Fruit fly (Drosophila melanogaster): ENCODE measurements around the gene CG34164.
A peak's percentile ranks its signal among the peaks of the same experiment; 100 is the strongest.

CG34164 gene

DNA sequence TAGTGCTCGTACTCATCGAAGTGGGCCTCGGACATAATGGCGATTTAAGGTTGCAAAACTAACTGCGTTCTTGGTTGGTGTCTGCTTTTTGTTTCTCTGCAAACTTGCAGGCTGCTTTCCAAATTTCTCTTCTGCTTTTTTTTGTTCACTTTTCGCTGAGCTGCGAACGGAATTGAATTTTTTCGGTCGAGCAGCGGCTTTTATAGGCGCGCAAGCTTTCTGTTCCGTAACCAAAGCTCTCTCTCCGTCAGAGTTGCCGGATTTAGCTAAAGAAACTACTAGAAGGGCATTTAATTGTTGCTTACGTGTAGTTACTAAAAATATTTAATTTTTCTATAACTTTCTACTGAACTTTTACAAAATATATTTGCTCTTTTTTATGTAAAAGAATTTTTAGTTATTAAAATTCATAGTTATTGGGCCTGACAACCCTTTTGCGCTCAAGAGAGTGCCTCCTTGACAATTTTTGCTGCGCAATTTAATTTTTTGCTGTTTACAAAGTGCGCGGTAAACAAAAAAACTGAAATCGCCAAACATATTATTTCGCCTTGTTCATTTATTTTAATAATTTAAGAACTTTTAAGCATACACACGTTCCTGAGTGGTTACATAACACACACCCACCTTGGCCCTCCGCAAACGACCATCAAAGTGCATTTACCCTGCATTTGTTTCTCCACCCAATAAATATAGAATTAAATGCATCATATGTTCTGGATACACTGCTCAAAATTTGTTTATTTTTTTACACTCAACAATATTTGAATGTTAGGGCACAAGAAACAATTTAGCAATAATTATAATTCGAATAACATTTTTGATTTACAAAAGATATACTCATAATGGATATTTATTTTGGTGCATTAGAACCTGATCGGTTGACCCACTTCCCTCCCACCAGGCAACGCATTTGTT lies 9.9 kb upstream of the CG34164 start, which contains the start of gene CG6770 (continued):
- TF ChIP-seq Stat92E (GFP tag; optimal IDR thresholded peaks at IDR 0.05): no peak
- no peak for TF ChIP-seq CG7745 (tag; optimal IDR thresholded peaks at IDR 0.05)
- no peak for TF ChIP-seq toy (GFP tag; IDR thresholded peaks at IDR 0.05)
- peak; percentile 85 for TF ChIP-seq zfh1 (GFP tag; IDR thresholded peaks at IDR 0.05)
- TF ChIP-seq Sox102F (GFP tag; optimal IDR thresholded peaks at IDR 0.05): peak; percentile 79
- TF ChIP-seq HLH54F (GFP tag; optimal IDR thresholded peaks at IDR 0.05): peak; percentile 39
- no peak for TF ChIP-seq ab (GFP tag; optimal IDR thresholded peaks at IDR 0.05)
- peak; percentile 73 for TF ChIP-seq ken (GFP tag; IDR thresholded peaks at IDR 0.05)
- peak; percentile 19 for TF ChIP-seq CG4424 (GFP tag; optimal IDR thresholded peaks at IDR 0.05)
- no peak for TF ChIP-seq Mes4 (GFP tag; optimal IDR thresholded peaks at IDR 0.05)
- TF ChIP-seq CG2120 (GFP tag; optimal IDR thresholded peaks at IDR 0.05): peak; percentile 84
- TF ChIP-seq MTF-1 (GFP tag; optimal IDR thresholded peaks at IDR 0.05; ENCODE audit: borderline replicate concordance): peak; percentile 9
- TF ChIP-seq Doc3 (GFP tag; IDR thresholded peaks at IDR 0.05; ENCODE audit: partially characterized antibody): no peak
- TF ChIP-seq emc (GFP tag; optimal IDR thresholded peaks at IDR 0.05): peak; percentile 11
- no peak for TF ChIP-seq CG2202 (tag; optimal IDR thresholded peaks at IDR 0.05)
- peak; percentile 74 for TF ChIP-seq Aef1 (GFP tag; IDR thresholded peaks at IDR 0.05)
- TF ChIP-seq CG10565 (GFP tag; optimal IDR thresholded peaks at IDR 0.05): no peak
- peak; percentile 54 for TF ChIP-seq az2 (GFP tag; optimal IDR thresholded peaks at IDR 0.05)
- TF ChIP-seq al (GFP tag; IDR thresholded peaks at IDR 0.05): peak; percentile 77
- peak; percentile 52 for TF ChIP-seq tup (GFP tag; optimal IDR thresholded peaks at IDR 0.05)
- no peak for TF ChIP-seq eyg (GFP tag; optimal IDR thresholded peaks at IDR 0.05)
- TF ChIP-seq CG9727 (GFP tag; optimal IDR thresholded peaks at IDR 0.05): peak; percentile 75
- TF ChIP-seq CG33557 (GFP tag; optimal IDR thresholded peaks at IDR 0.05): no peak
- TF ChIP-seq dan (GFP tag; IDR thresholded peaks at IDR 0.05): no peak
- TF ChIP-seq CG12769 (tag; optimal IDR thresholded peaks at IDR 0.05): peak; percentile 77
- TF ChIP-seq h (optimal IDR thresholded peaks at IDR 0.05): no peak
- TF ChIP-seq psq (GFP tag; optimal IDR thresholded peaks at IDR 0.05): no peak
- 0 out of 2 replicates have a peak, but pooled peaks have one; percentile 4 for TF ChIP-seq Dref (GFP tag; IDR thresholded peaks at IDR 0.05)
- no peak for TF ChIP-seq z (GFP tag; IDR thresholded peaks at IDR 0.05)
- TF ChIP-seq slbo (GFP tag; IDR thresholded peaks at IDR 0.05): peak; percentile 85
- TF ChIP-seq gsb-n (tag; optimal IDR thresholded peaks at IDR 0.05): peak; percentile 45
- no peak for TF ChIP-seq eve (GFP tag; optimal IDR thresholded peaks at IDR 0.05)
- peak; percentile 50 for TF ChIP-seq corto (GFP tag; optimal IDR thresholded peaks at IDR 0.05)
- TF ChIP-seq CG17361 (GFP tag; IDR thresholded peaks at IDR 0.05): peak; percentile 81
- TF ChIP-seq Lpt (GFP tag; optimal IDR thresholded peaks at IDR 0.05): no peak
- peak; percentile 26 for TF ChIP-seq Dip3 (GFP tag; optimal IDR thresholded peaks at IDR 0.05)
- TF ChIP-seq Trl (optimal IDR thresholded peaks at IDR 0.05): peak; percentile 41 to 74
- peak; percentile 43 for TF ChIP-seq Trl (GFP tag; optimal IDR thresholded peaks at IDR 0.05)
- TF ChIP-seq CG7839 (tag; optimal IDR thresholded peaks at IDR 0.05): peak; percentile 86
- TF ChIP-seq CG7357 (GFP tag; IDR thresholded peaks at IDR 0.05): peak; percentile 42; the same call in 1 of the 3 replicates
- TF ChIP-seq ato (GFP tag; IDR thresholded peaks at IDR 0.05; ENCODE audit: partially characterized antibody): no peak
- TF ChIP-seq CG11723 (GFP tag; optimal IDR thresholded peaks at IDR 0.05): peak; percentile 58
- peak; percentile 81 for TF ChIP-seq NFAT (GFP tag; IDR thresholded peaks at IDR 0.05)
- TF ChIP-seq abd-A (tag; optimal IDR thresholded peaks at IDR 0.05): peak; percentile 55
- peak; percentile 74; the same call in 1 of the 2 replicates for TF ChIP-seq E2f2 (GFP tag; IDR thresholded peaks at IDR 0.05)
- peak; percentile 39 for TF ChIP-seq CG1602 (GFP tag; optimal IDR thresholded peaks at IDR 0.05)
- TF ChIP-seq cg (GFP tag; optimal IDR thresholded peaks at IDR 0.05): no peak
- peak; percentile 70 for TF ChIP-seq CG18476 (GFP tag; optimal IDR thresholded peaks at IDR 0.05)
- TF ChIP-seq exex (tag; optimal IDR thresholded peaks at IDR 0.05): peak; percentile 67
- peak; percentile 43 for TF ChIP-seq CG12744 (GFP tag; optimal IDR thresholded peaks at IDR 0.05)
